Fruit fly (Drosophila melanogaster): ENCODE results near the gene CG1113.

dm6 chr3R:5256462-5257146 lies 3.7 kb downstream of the CG1113 start, which contains the start of the genes Enoph and Hph:
- TF ChIP-seq h (optimal IDR thresholded peaks at IDR 0.05) (no peak), psq (optimal IDR thresholded peaks at IDR 0.05) (no peak), Myc (optimal IDR thresholded peaks at IDR 0.05) (no peak), insv (optimal IDR thresholded peaks at IDR 0.05) (no peak), ttk (optimal IDR thresholded peaks at IDR 0.05) (no peak), Sin3A (optimal IDR thresholded peaks at IDR 0.05) (no peak)
